Worm (Caenorhabditis elegans) whole organism, L1 larva: ENCODE measurements around the gene copd-1.
A peak's percentile ranks its signal among the peaks of the same experiment; 100 is the strongest.

Experiments used
- C34B4.2 ChIP-seq: sonication (generic microtip); optimal IDR thresholded peaks from 2 replicates; lab custom pipeline; 2017; ENCODE audit warnings: mild to moderate bottlenecking, missing genetic modification characterization, missing compliant biosample characterization
- F16B12.6 ChIP-seq: fragments of 150-350 bp; optimal IDR thresholded peaks from 2 replicates; lab custom pipeline; 2014; ENCODE audit warnings: missing biosample characterization, missing genetic modification characterization
- aly-2 ChIP-seq: fragments of 150-350 bp; optimal IDR thresholded peaks from 2 replicates; lab custom pipeline; 2014; ENCODE audit warnings: missing biosample characterization, missing genetic modification characterization
- ama-1 ChIP-seq: fragments of 150-350 bp; optimal IDR thresholded peaks from 2 replicates; lab custom pipeline; 2014
- blmp-1 ChIP-seq: fragments of 150-350 bp; optimal IDR thresholded peaks from 2 replicates; lab custom pipeline; 2014; ENCODE audit warnings: missing biosample characterization, missing genetic modification characterization
- ceh-63 ChIP-seq: fragments of 200-800 bp; sonication (Bioruptor generic); optimal IDR thresholded peaks from 2 replicates; lab custom pipeline; 2018; ENCODE audit warnings: mild to moderate bottlenecking, missing genetic modification characterization, missing compliant biosample characterization
- ceh-82 ChIP-seq, 3 experiments: fragments of 150-350 bp in 1 of 3; sonication (generic microtip) in 2 of 3; optimal IDR thresholded peaks; 2 replicates each; lab custom pipeline; 2014 to 2017; ENCODE audit warnings: missing biosample characterization in 3 of 3, missing genetic modification characterization in 3 of 3
- ceh-90 ChIP-seq: sonication (generic microtip); optimal IDR thresholded peaks from 2 replicates; lab custom pipeline; 2016; ENCODE audit warnings: missing genetic modification characterization, missing compliant biosample characterization
- dpl-1 ChIP-seq, 3 experiments: fragments of 150-350 bp in 2 of 3; sonication (generic microtip) in 1 of 3; optimal IDR thresholded peaks; 2 replicates each; lab custom pipeline; 2014 to 2017; ENCODE audit warnings: missing biosample characterization in 3 of 3, missing genetic modification characterization in 3 of 3, missing genetic modification reagents in 3 of 3
- efl-1 ChIP-seq, 4 experiments: fragments of 150-350 bp; optimal IDR thresholded peaks in 3 of 4; peaks in 1 of 4; 1 replicate in 1 of 4; 2 replicates in 3 of 4; lab custom pipeline; 2014; ENCODE audit warnings: missing biosample characterization in 2 of 4, missing genetic modification characterization in 2 of 4, missing genetic modification reagents in 2 of 4
- efl-3 ChIP-seq: fragments of 200-800 bp; sonication (Bioruptor generic); optimal IDR thresholded peaks from 2 replicates; lab custom pipeline; 2018; ENCODE audit warnings: mild to moderate bottlenecking, missing genetic modification characterization, missing compliant biosample characterization
- egl-13 ChIP-seq: sonication (generic microtip); optimal IDR thresholded peaks from 2 replicates; lab custom pipeline; 2016; ENCODE audit warnings: missing genotype, missing genetic modification reagents, missing genetic modification characterization, missing compliant biosample characterization
- egl-27 ChIP-seq, 2 experiments: fragments of 150-350 bp in 1 of 2; sonication (generic microtip); optimal IDR thresholded peaks; 3 replicates each; lab custom pipeline; 2017 to 2018; ENCODE audit warnings: missing biosample characterization in 2 of 2, missing genetic modification characterization in 2 of 2, missing genetic modification reagents in 2 of 2
- elt-3 ChIP-seq, 6 experiments: fragments of 150-350 bp in 1 of 6; sonication (generic microtip); optimal IDR thresholded peaks; 2 replicates each; lab custom pipeline; 2017 to 2018; ENCODE audit warnings: missing biosample characterization in 6 of 6, missing genetic modification characterization in 6 of 6, inconsistent platforms in 1 of 6
- ets-5 ChIP-seq: fragments of 200-800 bp; sonication (Bioruptor generic); IDR thresholded peaks from 2 replicates; pipeline ENCODE4 v1.3.6; 2022; ENCODE audit warnings: missing genetic modification characterization, missing compliant biosample characterization
- fkh-10 ChIP-seq: sonication (generic microtip); optimal IDR thresholded peaks from 2 replicates; lab custom pipeline; 2017; ENCODE audit warnings: missing biosample characterization, missing genetic modification reagents, missing genetic modification characterization
- fkh-8 ChIP-seq: sonication (generic microtip); optimal IDR thresholded peaks from 2 replicates; lab custom pipeline; 2016; ENCODE audit warnings: mild to moderate bottlenecking, missing genetic modification characterization, missing compliant biosample characterization
- grh-1 ChIP-seq: fragments of 200-800 bp; sonication (Bioruptor generic); IDR thresholded peaks from 2 replicates; pipeline ENCODE4 v1.3.6; 2022; ENCODE audit warnings: missing genetic modification reagents, missing genetic modification characterization, missing compliant biosample characterization
- hlh-17 ChIP-seq: fragments of 200-800 bp; sonication (Bioruptor generic); optimal IDR thresholded peaks from 2 replicates; lab custom pipeline; 2018; ENCODE audit warnings: missing genetic modification characterization, mild to moderate bottlenecking, missing compliant biosample characterization, moderate library complexity, borderline replicate concordance
- hlh-4 ChIP-seq: sonication (generic microtip); optimal IDR thresholded peaks from 2 replicates; lab custom pipeline; 2016; ENCODE audit warnings: mild to moderate bottlenecking, missing genetic modification characterization, missing compliant biosample characterization
- lin-14 ChIP-seq: fragments of 200-800 bp; sonication (Bioruptor generic); optimal IDR thresholded peaks from 2 replicates; lab custom pipeline; 2018; ENCODE audit warnings: mild to moderate bottlenecking, missing genetic modification characterization, moderate library complexity, missing compliant biosample characterization
- lin-15B ChIP-seq: fragments of 150-350 bp; sonication (generic microtip); optimal IDR thresholded peaks from 3 replicates; lab custom pipeline; 2014; ENCODE audit warnings: missing biosample characterization, missing genetic modification characterization
- lin-35 ChIP-seq, 2 experiments: fragments of 150-350 bp; optimal IDR thresholded peaks; 2 replicates each; lab custom pipeline; 2014; ENCODE audit warnings: missing biosample characterization in 2 of 2, missing genetic modification characterization in 2 of 2, missing genetic modification reagents in 2 of 2
- lir-3 ChIP-seq: sonication (generic microtip); optimal IDR thresholded peaks from 2 replicates; lab custom pipeline; 2016; ENCODE audit warnings: mild to moderate bottlenecking, missing genetic modification characterization, moderate library complexity, missing compliant biosample characterization; ENCODE audit not compliant: poor library complexity
- lsy-2 ChIP-seq, 2 experiments: fragments of 150-350 bp; optimal IDR thresholded peaks; 2 replicates each; lab custom pipeline; 2014; ENCODE audit warnings: missing biosample characterization in 2 of 2, missing genetic modification characterization in 2 of 2
- mdl-1 ChIP-seq, 2 experiments: fragments of 150-350 bp; optimal IDR thresholded peaks; 2 replicates each; lab custom pipeline; 2014 to 2017; ENCODE audit warnings: missing biosample characterization in 2 of 2, missing genetic modification characterization in 2 of 2, inconsistent platforms in 1 of 2
- mep-1 ChIP-seq: fragments of 150-350 bp; optimal IDR thresholded peaks from 2 replicates; lab custom pipeline; 2014; ENCODE audit warnings: missing biosample characterization, missing genetic modification characterization
- nhr-11 ChIP-seq: fragments of 150-350 bp; optimal IDR thresholded peaks from 2 replicates; lab custom pipeline; 2014; ENCODE audit warnings: missing biosample characterization, missing genetic modification characterization
- nhr-12 ChIP-seq: sonication (generic microtip); optimal IDR thresholded peaks from 2 replicates; lab custom pipeline; 2017; ENCODE audit warnings: missing biosample characterization, missing genetic modification characterization
- nhr-19 ChIP-seq: fragments of 200-800 bp; sonication (Bioruptor generic); conservative IDR thresholded peaks from 2 replicates; pipeline ENCODE4 v1.3.6; 2022; ENCODE audit warnings: missing genetic modification characterization, missing compliant biosample characterization
- nhr-28 ChIP-seq: fragments of 150-350 bp; optimal IDR thresholded peaks from 2 replicates; lab custom pipeline; 2014; ENCODE audit warnings: missing biosample characterization, missing genetic modification characterization
- nhr-47 ChIP-seq: sonication (generic microtip); optimal IDR thresholded peaks from 2 replicates; lab custom pipeline; 2016; ENCODE audit warnings: mild to moderate bottlenecking, missing genetic modification characterization, moderate library complexity, missing compliant biosample characterization
- nhr-76 ChIP-seq: sonication (generic microtip); optimal IDR thresholded peaks from 2 replicates; lab custom pipeline; 2017; ENCODE audit warnings: missing biosample characterization, missing genetic modification characterization
- nhr-77 ChIP-seq: fragments of 150-350 bp; optimal IDR thresholded peaks from 2 replicates; lab custom pipeline; 2014; ENCODE audit warnings: missing biosample characterization, missing genetic modification characterization
- nhr-84 ChIP-seq: sonication (generic microtip); optimal IDR thresholded peaks from 2 replicates; lab custom pipeline; 2017; ENCODE audit warnings: missing biosample characterization, missing genetic modification characterization
- pag-3 ChIP-seq: sonication (generic microtip); optimal IDR thresholded peaks from 2 replicates; lab custom pipeline; 2017; ENCODE audit warnings: missing genetic modification characterization, mild to moderate bottlenecking, missing compliant biosample characterization, antibody characterized with exemption, borderline replicate concordance; ENCODE audit not compliant: insufficient read depth
- pax-3 ChIP-seq: fragments of 200-800 bp; sonication (Bioruptor generic); optimal IDR thresholded peaks from 2 replicates; lab custom pipeline; 2018; ENCODE audit warnings: mild to moderate bottlenecking, missing genetic modification characterization, moderate library complexity, missing compliant biosample characterization
- pqm-1 ChIP-seq: sonication (generic microtip); optimal IDR thresholded peaks from 3 replicates; lab custom pipeline; 2017; ENCODE audit warnings: missing biosample characterization, missing genetic modification characterization
- rnt-1 ChIP-seq: sonication (generic microtip); optimal IDR thresholded peaks from 2 replicates; lab custom pipeline; 2016; ENCODE audit warnings: mild to moderate bottlenecking, missing genetic modification characterization, moderate library complexity, missing compliant biosample characterization
- skn-1 ChIP-seq: fragments of 150-350 bp; optimal IDR thresholded peaks from 2 replicates; lab custom pipeline; 2014; ENCODE audit warnings: missing biosample characterization, missing genetic modification characterization
- snu-23 ChIP-seq: sonication (generic microtip); optimal IDR thresholded peaks from 2 replicates; lab custom pipeline; 2016; ENCODE audit warnings: missing genetic modification characterization, missing compliant biosample characterization
- sox-4 ChIP-seq: sonication (generic microtip); optimal IDR thresholded peaks from 2 replicates; lab custom pipeline; 2016; ENCODE audit warnings: missing genetic modification characterization, missing compliant biosample characterization
- sptf-1 ChIP-seq: fragments of 150-350 bp; optimal IDR thresholded peaks from 2 replicates; lab custom pipeline; 2014; ENCODE audit warnings: missing biosample characterization, missing genetic modification characterization
- tlp-1 ChIP-seq: fragments of 150-350 bp; optimal IDR thresholded peaks from 2 replicates; lab custom pipeline; 2014; ENCODE audit warnings: missing biosample characterization, missing genetic modification characterization
- unc-30 ChIP-seq: sonication (generic microtip); optimal IDR thresholded peaks from 2 replicates; lab custom pipeline; 2017; ENCODE audit warnings: missing biosample characterization, missing genetic modification characterization
- zip-4 ChIP-seq: fragments of 200-800 bp; sonication (Bioruptor generic); optimal IDR thresholded peaks from 2 replicates; lab custom pipeline; 2018; ENCODE audit warnings: mild to moderate bottlenecking, missing genetic modification characterization, moderate library complexity, missing compliant biosample characterization
- ztf-4 ChIP-seq: fragments of 150-350 bp; optimal IDR thresholded peaks from 2 replicates; lab custom pipeline; 2014; ENCODE audit warnings: missing biosample characterization, missing genetic modification characterization

copd-1 gene

ce11 chrIII:6606022-6606467, 18.7 kb downstream of the copd-1 start (continued):
- TF ChIP-seq ztf-4 (peak; percentile 61), ceh-90 (tag; lab: Kevin White, UChicago) (no peak), nhr-12 (tag; lab: Kevin White, UChicago) (no peak), aly-2 (tag; lab: Kevin White, UChicago) (peak; percentile 90), tlp-1 (no peak), egl-27 (tag; optimal IDR thresholded peaks at IDR 0.05; lab: Kevin White, UChicago) (peak in 1 of 2 experiments; percentile 38), lin-15B (tag; lab: Kevin White, UChicago) (no peak), sox-4 (tag; lab: Kevin White, UChicago) (no peak), rnt-1 (peak; percentile 83), grh-1 (no peak), nhr-76 (no peak), C34B4.2 (no peak), hlh-17 (GFP tag; lab: Kevin White, UChicago) (no peak), unc-30 (tag; lab: Kevin White, UChicago) (no peak), efl-1 (optimal IDR thresholded peaks at IDR 0.05; lab: Kevin White, UChicago) (peak; percentile 78 to 79), efl-1 (GFP tag; optimal IDR thresholded peaks at IDR 0.05 in 1 of 2; lab: Kevin White, UChicago) (peak; percentile 73 to 96), pag-3 (tag; lab: Kevin White, UChicago) (peak; percentile 81), nhr-77 (tag; lab: Kevin White, UChicago) (peak; percentile 45), efl-3 (GFP tag; lab: Kevin White, UChicago) (no peak), pax-3 (peak; percentile 69), lsy-2 (tag; optimal IDR thresholded peaks at IDR 0.05; lab: Kevin White, UChicago) (peak; percentile 69 to 79), sptf-1 (tag; lab: Kevin White, UChicago) (no peak), ets-5 (GFP tag; lab: Robert Waterston, UW) (no peak), mep-1 (tag; lab: Kevin White, UChicago) (peak; percentile 75), nhr-84 (tag; lab: Kevin White, UChicago) (no peak), lir-3 (tag; lab: Kevin White, UChicago) (no peak), fkh-10 (GFP tag; lab: Kevin White, UChicago) (peak; percentile 12), egl-13 (tag; lab: Kevin White, UChicago) (peak; percentile 7), pqm-1 (tag; lab: Kevin White, UChicago) (no peak), ama-1 (lab: Kevin White, UChicago) (peak; percentile 77), nhr-19 (peak; percentile 89), F16B12.6 (tag; lab: Kevin White, UChicago) (peak; percentile 35), nhr-47 (tag; lab: Kevin White, UChicago) (peak; percentile 79), lin-35 (GFP tag; optimal IDR thresholded peaks at IDR 0.05; lab: Kevin White, UChicago) (peak; percentile 75 to 79), snu-23 (GFP tag; lab: Kevin White, UChicago) (peak; percentile 85), nhr-28 (tag; lab: Kevin White, UChicago) (no peak), ceh-63 (GFP tag; lab: Kevin White, UChicago) (no peak)

DNA sequence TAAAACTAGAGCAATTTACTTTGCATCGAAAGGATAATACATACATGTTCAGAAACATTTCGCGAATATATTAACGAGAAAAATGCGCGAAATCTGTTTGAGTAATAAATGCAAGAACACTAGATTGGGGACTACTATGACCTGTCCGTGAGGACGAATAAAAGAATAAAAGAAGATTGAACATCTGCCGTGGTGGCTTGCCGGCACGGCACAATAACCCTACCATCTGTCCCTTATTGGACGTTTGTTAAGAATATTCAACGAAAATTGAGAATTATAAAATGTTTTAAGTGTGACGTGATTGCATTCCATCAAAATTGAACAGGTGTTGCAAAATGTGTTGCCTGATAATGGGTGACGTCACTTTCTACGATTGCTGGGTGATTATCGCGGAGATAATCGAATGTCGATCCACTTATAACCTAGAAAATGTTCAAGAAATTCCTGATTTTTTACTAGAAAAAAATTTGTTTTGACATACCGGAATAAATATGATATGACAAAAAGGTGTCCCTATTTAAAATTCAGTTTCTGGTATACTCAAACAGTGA, 19.3 kb downstream of the copd-1 start:
- TF ChIP-seq efl-1 (optimal IDR thresholded peaks at IDR 0.05; lab: Kevin White, UChicago) (no peak), efl-1 (GFP tag; optimal IDR thresholded peaks at IDR 0.05 in 1 of 2; lab: Kevin White, UChicago) (peak in 1 of 2 experiments; percentile 73), blmp-1 (peak; percentile 29), sox-4 (tag; lab: Kevin White, UChicago) (no peak)

DNA sequence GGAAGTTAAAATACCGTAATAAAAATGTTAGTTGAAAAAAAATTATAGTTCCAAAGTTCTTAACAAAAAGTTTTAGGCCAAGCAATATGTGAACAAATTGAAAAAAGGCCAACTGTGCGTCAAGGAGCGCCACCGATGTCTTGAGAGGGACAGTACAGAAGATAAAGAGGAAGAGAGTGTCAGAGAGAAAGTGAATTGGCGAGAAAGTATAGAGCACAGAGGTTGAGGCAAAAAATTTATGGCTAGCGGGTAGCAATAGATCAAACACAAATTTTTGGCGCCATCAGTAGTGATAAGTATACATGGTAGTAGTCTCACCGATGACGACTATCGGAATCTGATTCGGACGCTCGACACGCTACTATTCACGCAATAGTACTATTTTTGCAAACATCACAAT, 20.5 kb downstream of the copd-1 start:
- TF ChIP-seq mdl-1 (tag; optimal IDR thresholded peaks at IDR 0.05; lab: Kevin White, UChicago), result no peak
- no peak for TF ChIP-seq snu-23 (GFP tag; lab: Kevin White, UChicago)
- TF ChIP-seq nhr-11, result no peak
- TF ChIP-seq dpl-1 (GFP tag; optimal IDR thresholded peaks at IDR 0.05; lab: Kevin White, UChicago), result peak in 2 of 3 experiments; percentile 3 to 6
- TF ChIP-seq lin-14 (GFP tag; lab: Kevin White, UChicago), result peak; percentile 19
- no peak for TF ChIP-seq elt-3 (tag; optimal IDR thresholded peaks at IDR 0.05; lab: Kevin White, UChicago)
- TF ChIP-seq ceh-82 (tag; optimal IDR thresholded peaks at IDR 0.05; lab: Kevin White, UChicago), result no peak
- TF ChIP-seq ceh-90 (tag; lab: Kevin White, UChicago), result no peak
- no peak for TF ChIP-seq nhr-19
- no peak for TF ChIP-seq fkh-8 (tag; lab: Kevin White, UChicago)
- no peak for TF ChIP-seq pax-3
- TF ChIP-seq lsy-2 (tag; optimal IDR thresholded peaks at IDR 0.05; lab: Kevin White, UChicago), result peak in 1 of 2 experiments; percentile 0
- no peak for TF ChIP-seq skn-1 (tag; lab: Kevin White, UChicago)
- TF ChIP-seq zip-4 (GFP tag; lab: Kevin White, UChicago), result no peak
- no peak for TF ChIP-seq grh-1
- TF ChIP-seq lin-15B (tag; lab: Kevin White, UChicago), result no peak
- TF ChIP-seq ztf-4, result no peak
- no peak for TF ChIP-seq nhr-28 (tag; lab: Kevin White, UChicago)
- no peak for TF ChIP-seq pqm-1 (tag; lab: Kevin White, UChicago)
- no peak for TF ChIP-seq hlh-4
- TF ChIP-seq nhr-84 (tag; lab: Kevin White, UChicago), result no peak
